Worm (Caenorhabditis elegans) whole organism, L1 larva: Measurements from ENCODE around the gene msp-81.

Source experiments
- C16A3.4 ChIP-seq: fragments of 150-350 bp; optimal IDR thresholded peaks from 2 replicates; lab custom pipeline; 2014; ENCODE audit warnings: missing biosample characterization, missing genetic modification characterization
- F16B12.6 ChIP-seq: fragments of 150-350 bp; optimal IDR thresholded peaks from 2 replicates; lab custom pipeline; 2014; ENCODE audit warnings: missing biosample characterization, missing genetic modification characterization
- Y116A8C.19 ChIP-seq: sonication (generic microtip); optimal IDR thresholded peaks from 2 replicates; lab custom pipeline; 2016; ENCODE audit warnings: missing compliant biosample characterization, missing genetic modification characterization, borderline replicate concordance
- aha-1 ChIP-seq: fragments of 150-350 bp; optimal IDR thresholded peaks from 2 replicates; lab custom pipeline; 2014; ENCODE audit warnings: missing biosample characterization, missing genetic modification characterization
- alr-1 ChIP-seq: fragments of 200-800 bp; sonication (Bioruptor generic); optimal IDR thresholded peaks from 2 replicates; lab custom pipeline; 2018; ENCODE audit warnings: borderline replicate concordance, mild to moderate bottlenecking, missing genetic modification characterization, missing compliant biosample characterization
- ama-1 ChIP-seq: fragments of 150-350 bp; optimal IDR thresholded peaks from 2 replicates; lab custom pipeline; 2014
- blmp-1 ChIP-seq: fragments of 150-350 bp; optimal IDR thresholded peaks from 2 replicates; lab custom pipeline; 2014; ENCODE audit warnings: missing biosample characterization, missing genetic modification characterization
- ceh-63 ChIP-seq: fragments of 200-800 bp; sonication (Bioruptor generic); optimal IDR thresholded peaks from 2 replicates; lab custom pipeline; 2018; ENCODE audit warnings: mild to moderate bottlenecking, missing genetic modification characterization, missing compliant biosample characterization
- ceh-8 ChIP-seq: fragments of 200-800 bp; sonication (Bioruptor generic); optimal IDR thresholded peaks from 2 replicates; lab custom pipeline; 2018; ENCODE audit warnings: mild to moderate bottlenecking, missing genetic modification characterization, moderate library complexity, missing compliant biosample characterization
- ceh-82 ChIP-seq, 3 experiments: fragments of 150-350 bp in 1 of 3; sonication (generic microtip) in 2 of 3; optimal IDR thresholded peaks; 2 replicates each; lab custom pipeline; 2014 to 2017; ENCODE audit warnings: missing biosample characterization in 3 of 3, missing genetic modification characterization in 3 of 3
- ceh-88 ChIP-seq: fragments of 200-800 bp; sonication (Bioruptor generic); IDR thresholded peaks from 2 replicates; pipeline ENCODE4 v1.3.6; 2022; ENCODE audit warnings: missing genetic modification characterization, missing compliant biosample characterization
- dpl-1 ChIP-seq, 3 experiments: fragments of 150-350 bp in 2 of 3; sonication (generic microtip) in 1 of 3; optimal IDR thresholded peaks; 2 replicates each; lab custom pipeline; 2014 to 2017; ENCODE audit warnings: missing biosample characterization in 3 of 3, missing genetic modification characterization in 3 of 3, missing genetic modification reagents in 3 of 3
- dsc-1 ChIP-seq: sonication (generic microtip); optimal IDR thresholded peaks from 2 replicates; lab custom pipeline; 2016; ENCODE audit warnings: mild to moderate bottlenecking, missing genetic modification characterization, missing compliant biosample characterization
- efl-3 ChIP-seq: fragments of 200-800 bp; sonication (Bioruptor generic); optimal IDR thresholded peaks from 2 replicates; lab custom pipeline; 2018; ENCODE audit warnings: mild to moderate bottlenecking, missing genetic modification characterization, missing compliant biosample characterization
- elt-2 ChIP-seq: sonication (generic microtip); optimal IDR thresholded peaks from 2 replicates; lab custom pipeline; 2016; ENCODE audit warnings: missing genetic modification characterization, mild to moderate bottlenecking, inconsistent platforms, missing compliant biosample characterization, missing genetic modification reagents
- ets-5 ChIP-seq: fragments of 200-800 bp; sonication (Bioruptor generic); IDR thresholded peaks from 2 replicates; pipeline ENCODE4 v1.3.6; 2022; ENCODE audit warnings: missing genetic modification characterization, missing compliant biosample characterization
- fkh-10 ChIP-seq: sonication (generic microtip); optimal IDR thresholded peaks from 2 replicates; lab custom pipeline; 2017; ENCODE audit warnings: missing biosample characterization, missing genetic modification reagents, missing genetic modification characterization
- fkh-4 ChIP-seq: sonication (generic microtip); optimal IDR thresholded peaks from 2 replicates; lab custom pipeline; 2016; ENCODE audit warnings: missing compliant biosample characterization, missing genetic modification characterization, borderline replicate concordance
- grh-1 ChIP-seq: fragments of 200-800 bp; sonication (Bioruptor generic); IDR thresholded peaks from 2 replicates; pipeline ENCODE4 v1.3.6; 2022; ENCODE audit warnings: missing genetic modification reagents, missing genetic modification characterization, missing compliant biosample characterization
- hlh-4 ChIP-seq: sonication (generic microtip); optimal IDR thresholded peaks from 2 replicates; lab custom pipeline; 2016; ENCODE audit warnings: mild to moderate bottlenecking, missing genetic modification characterization, missing compliant biosample characterization
- irx-1 ChIP-seq: sonication (generic microtip); optimal IDR thresholded peaks from 2 replicates; lab custom pipeline; 2016; ENCODE audit warnings: missing genetic modification characterization, missing compliant biosample characterization
- lin-14 ChIP-seq: fragments of 200-800 bp; sonication (Bioruptor generic); optimal IDR thresholded peaks from 2 replicates; lab custom pipeline; 2018; ENCODE audit warnings: mild to moderate bottlenecking, missing genetic modification characterization, moderate library complexity, missing compliant biosample characterization
- lin-15B ChIP-seq: fragments of 150-350 bp; sonication (generic microtip); optimal IDR thresholded peaks from 3 replicates; lab custom pipeline; 2014; ENCODE audit warnings: missing biosample characterization, missing genetic modification characterization
- lin-35 ChIP-seq, 2 experiments: fragments of 150-350 bp; optimal IDR thresholded peaks; 2 replicates each; lab custom pipeline; 2014; ENCODE audit warnings: missing biosample characterization in 2 of 2, missing genetic modification characterization in 2 of 2, missing genetic modification reagents in 2 of 2
- lsy-2 ChIP-seq, 2 experiments: fragments of 150-350 bp; optimal IDR thresholded peaks; 2 replicates each; lab custom pipeline; 2014; ENCODE audit warnings: missing biosample characterization in 2 of 2, missing genetic modification characterization in 2 of 2
- mep-1 ChIP-seq: fragments of 150-350 bp; optimal IDR thresholded peaks from 2 replicates; lab custom pipeline; 2014; ENCODE audit warnings: missing biosample characterization, missing genetic modification characterization
- nhr-11 ChIP-seq: fragments of 150-350 bp; optimal IDR thresholded peaks from 2 replicates; lab custom pipeline; 2014; ENCODE audit warnings: missing biosample characterization, missing genetic modification characterization
- nhr-12 ChIP-seq: sonication (generic microtip); optimal IDR thresholded peaks from 2 replicates; lab custom pipeline; 2017; ENCODE audit warnings: missing biosample characterization, missing genetic modification characterization
- nhr-19 ChIP-seq: fragments of 200-800 bp; sonication (Bioruptor generic); conservative IDR thresholded peaks from 2 replicates; pipeline ENCODE4 v1.3.6; 2022; ENCODE audit warnings: missing genetic modification characterization, missing compliant biosample characterization
- nhr-28 ChIP-seq: fragments of 150-350 bp; optimal IDR thresholded peaks from 2 replicates; lab custom pipeline; 2014; ENCODE audit warnings: missing biosample characterization, missing genetic modification characterization
- nhr-47 ChIP-seq: sonication (generic microtip); optimal IDR thresholded peaks from 2 replicates; lab custom pipeline; 2016; ENCODE audit warnings: mild to moderate bottlenecking, missing genetic modification characterization, moderate library complexity, missing compliant biosample characterization
- nhr-71 ChIP-seq: sonication (generic microtip); optimal IDR thresholded peaks from 2 replicates; lab custom pipeline; 2016; ENCODE audit warnings: mild to moderate bottlenecking, missing genetic modification characterization, moderate library complexity, missing compliant biosample characterization
- nhr-76 ChIP-seq: sonication (generic microtip); optimal IDR thresholded peaks from 2 replicates; lab custom pipeline; 2017; ENCODE audit warnings: missing biosample characterization, missing genetic modification characterization
- nhr-77 ChIP-seq: fragments of 150-350 bp; optimal IDR thresholded peaks from 2 replicates; lab custom pipeline; 2014; ENCODE audit warnings: missing biosample characterization, missing genetic modification characterization
- nhr-84 ChIP-seq: sonication (generic microtip); optimal IDR thresholded peaks from 2 replicates; lab custom pipeline; 2017; ENCODE audit warnings: missing biosample characterization, missing genetic modification characterization
- nhr-85 ChIP-seq: sonication (generic microtip); peaks from one replicate; lab custom pipeline; 2016; ENCODE audit warnings: missing genetic modification characterization, inconsistent platforms, missing compliant biosample characterization
- nhr-90 ChIP-seq: sonication (generic microtip); optimal IDR thresholded peaks from 2 replicates; lab custom pipeline; 2016; ENCODE audit warnings: mild to moderate bottlenecking, missing genetic modification characterization, missing compliant biosample characterization; ENCODE audit not compliant: poor library complexity
- pag-3 ChIP-seq: sonication (generic microtip); optimal IDR thresholded peaks from 2 replicates; lab custom pipeline; 2017; ENCODE audit warnings: missing genetic modification characterization, mild to moderate bottlenecking, missing compliant biosample characterization, antibody characterized with exemption, borderline replicate concordance; ENCODE audit not compliant: insufficient read depth
- pqm-1 ChIP-seq: sonication (generic microtip); optimal IDR thresholded peaks from 3 replicates; lab custom pipeline; 2017; ENCODE audit warnings: missing biosample characterization, missing genetic modification characterization
- rnt-1 ChIP-seq: sonication (generic microtip); optimal IDR thresholded peaks from 2 replicates; lab custom pipeline; 2016; ENCODE audit warnings: mild to moderate bottlenecking, missing genetic modification characterization, moderate library complexity, missing compliant biosample characterization
- skn-1 ChIP-seq: fragments of 150-350 bp; optimal IDR thresholded peaks from 2 replicates; lab custom pipeline; 2014; ENCODE audit warnings: missing biosample characterization, missing genetic modification characterization
- snpc-4 ChIP-seq: fragments of 150-350 bp; optimal IDR thresholded peaks from 2 replicates; lab custom pipeline; 2014; ENCODE audit warnings: missing biosample characterization, missing genetic modification characterization
- snu-23 ChIP-seq: sonication (generic microtip); optimal IDR thresholded peaks from 2 replicates; lab custom pipeline; 2016; ENCODE audit warnings: missing genetic modification characterization, missing compliant biosample characterization
- sox-4 ChIP-seq: sonication (generic microtip); optimal IDR thresholded peaks from 2 replicates; lab custom pipeline; 2016; ENCODE audit warnings: missing genetic modification characterization, missing compliant biosample characterization
- sup-37 ChIP-seq: fragments of 200-800 bp; sonication (Bioruptor generic); optimal IDR thresholded peaks from 2 replicates; lab custom pipeline; 2018; ENCODE audit warnings: mild to moderate bottlenecking, missing genetic modification characterization, missing compliant biosample characterization
- swsn-7 ChIP-seq: sonication (generic microtip); optimal IDR thresholded peaks from 2 replicates; lab custom pipeline; 2016; ENCODE audit warnings: missing genetic modification characterization, missing compliant biosample characterization
- tbx-2 ChIP-seq: sonication (generic microtip); optimal IDR thresholded peaks from 2 replicates; lab custom pipeline; 2016; ENCODE audit warnings: missing genetic modification characterization, missing compliant biosample characterization
- unc-130 ChIP-seq: fragments of 150-350 bp; optimal IDR thresholded peaks from 2 replicates; lab custom pipeline; 2017; ENCODE audit warnings: missing biosample characterization, missing genetic modification characterization, inconsistent platforms
- unc-62 ChIP-seq: fragments of 150-350 bp; optimal IDR thresholded peaks from 2 replicates; lab custom pipeline; 2014; ENCODE audit warnings: missing biosample characterization, missing genetic modification reagents, missing genetic modification characterization
- unc-98 ChIP-seq: fragments of 200-800 bp; sonication (Bioruptor generic); IDR thresholded peaks from 2 replicates; pipeline ENCODE4 v1.3.6; 2022; ENCODE audit warnings: missing genetic modification characterization, missing compliant biosample characterization
- vab-15 ChIP-seq: sonication (generic microtip); optimal IDR thresholded peaks from 2 replicates; lab custom pipeline; 2017; ENCODE audit warnings: missing genotype, mild to moderate bottlenecking, missing genetic modification characterization, missing compliant biosample characterization
- xbp-1 ChIP-seq: sonication (generic microtip); optimal IDR thresholded peaks from 2 replicates; lab custom pipeline; 2016; ENCODE audit warnings: missing genetic modification characterization, missing compliant biosample characterization
- zag-1 ChIP-seq: fragments of 150-350 bp; optimal IDR thresholded peaks from 2 replicates; lab custom pipeline; 2014; ENCODE audit warnings: missing biosample characterization, missing genetic modification characterization
- zip-4 ChIP-seq: fragments of 200-800 bp; sonication (Bioruptor generic); optimal IDR thresholded peaks from 2 replicates; lab custom pipeline; 2018; ENCODE audit warnings: mild to moderate bottlenecking, missing genetic modification characterization, moderate library complexity, missing compliant biosample characterization

Gene msp-81

ce11 chrIV:9803544-9803943, 32.7 kb downstream of the msp-81 start (continued):
- TF ChIP-seq Y116A8C.19 (tag; lab: Kevin White, UChicago), result no peak
- TF ChIP-seq zip-4 (GFP tag; lab: Kevin White, UChicago), result no peak
- TF ChIP-seq unc-130 (tag; lab: Kevin White, UChicago), result no peak
- TF ChIP-seq nhr-19, result peak; percentile 67
- TF ChIP-seq lin-35 (GFP tag; optimal IDR thresholded peaks at IDR 0.05; lab: Kevin White, UChicago), result peak in 1 of 2 experiments; percentile 70
- peak; percentile 87 for TF ChIP-seq nhr-85 (tag; lab: Kevin White, UChicago)
- TF ChIP-seq nhr-71 (tag; lab: Kevin White, UChicago), result peak; percentile 82
- TF ChIP-seq nhr-90 (tag; lab: Kevin White, UChicago), result peak; percentile 61
- TF ChIP-seq nhr-28 (tag; lab: Kevin White, UChicago), result no peak
- no peak for TF ChIP-seq snpc-4 (tag; lab: Kevin White, UChicago)
- TF ChIP-seq unc-98 (GFP tag; lab: Robert Waterston, UW), result no peak
- TF ChIP-seq fkh-4 (tag; lab: Kevin White, UChicago), result no peak
- peak in 1 of 3 experiments; percentile 18 for TF ChIP-seq ceh-82 (tag; optimal IDR thresholded peaks at IDR 0.05; lab: Kevin White, UChicago)
- TF ChIP-seq alr-1 (tag; lab: Kevin White, UChicago), result no peak
- no peak for TF ChIP-seq lin-15B (tag; lab: Kevin White, UChicago)
- TF ChIP-seq nhr-77 (tag; lab: Kevin White, UChicago), result peak; percentile 38
- peak in 2 of 3 experiments; percentile 36 to 46 for TF ChIP-seq dpl-1 (GFP tag; optimal IDR thresholded peaks at IDR 0.05; lab: Kevin White, UChicago)
- no peak for TF ChIP-seq ama-1 (lab: Kevin White, UChicago)
- TF ChIP-seq nhr-84 (tag; lab: Kevin White, UChicago), result no peak
- peak; percentile 87 for TF ChIP-seq mep-1 (tag; lab: Kevin White, UChicago)
- peak; percentile 33; the same call in 1 of the 2 replicates for TF ChIP-seq grh-1 (GFP tag; lab: Robert Waterston, UW)
- TF ChIP-seq dsc-1, result peak; percentile 29
- no peak for TF ChIP-seq nhr-76 (tag; lab: Kevin White, UChicago)
- TF ChIP-seq efl-3, result no peak
- peak; percentile 17 for TF ChIP-seq irx-1 (tag; lab: Kevin White, UChicago)
- TF ChIP-seq ceh-63, result no peak
- TF ChIP-seq rnt-1 (tag; lab: Kevin White, UChicago), result peak; percentile 50
- peak; percentile 82 for TF ChIP-seq snu-23 (GFP tag; lab: Kevin White, UChicago)
- no peak for TF ChIP-seq unc-62 (GFP tag; lab: Kevin White, UChicago)
- no peak for TF ChIP-seq F16B12.6
- TF ChIP-seq C16A3.4, result no peak
- TF ChIP-seq hlh-4 (tag; lab: Kevin White, UChicago), result no peak
- TF ChIP-seq ceh-8, result no peak
- no peak for TF ChIP-seq sox-4 (tag; lab: Kevin White, UChicago)
- TF ChIP-seq xbp-1 (tag; lab: Kevin White, UChicago), result peak; percentile 41
- TF ChIP-seq blmp-1 (tag; lab: Kevin White, UChicago), result peak; percentile 69
- TF ChIP-seq skn-1 (tag; lab: Kevin White, UChicago), result peak; percentile 18
- peak; percentile 32 for TF ChIP-seq swsn-7 (tag; lab: Kevin White, UChicago)
- TF ChIP-seq sup-37 (GFP tag; lab: Kevin White, UChicago), result no peak
- TF ChIP-seq ceh-88 (GFP tag; lab: Robert Waterston, UW), result no peak
- no peak for TF ChIP-seq fkh-10 (GFP tag; lab: Kevin White, UChicago)
- peak; percentile 64 for TF ChIP-seq elt-2 (tag; lab: Kevin White, UChicago)
- TF ChIP-seq ets-5 (GFP tag; lab: Robert Waterston, UW), result no peak
- no peak for TF ChIP-seq vab-15 (tag; lab: Kevin White, UChicago)
- TF ChIP-seq nhr-47 (tag; lab: Kevin White, UChicago), result peak; percentile 30
- peak; percentile 50 to 65 for TF ChIP-seq lsy-2 (tag; optimal IDR thresholded peaks at IDR 0.05; lab: Kevin White, UChicago)
- TF ChIP-seq tbx-2 (tag; lab: Kevin White, UChicago), result peak; percentile 26
- TF ChIP-seq lin-14 (GFP tag; lab: Kevin White, UChicago), result peak; percentile 85
- TF ChIP-seq pqm-1 (tag; lab: Kevin White, UChicago), result no peak
- no peak for TF ChIP-seq nhr-12 (tag; lab: Kevin White, UChicago)
- no peak for TF ChIP-seq pag-3
- TF ChIP-seq nhr-11, result no peak
- TF ChIP-seq zag-1 (tag; lab: Kevin White, UChicago), result no peak
- no peak for TF ChIP-seq aha-1 (tag; lab: Kevin White, UChicago)
